Worm (Caenorhabditis elegans): Measurements from ENCODE around the gene C29E4.9.

- TF ChIP-seq nfya-1 (tag; optimal IDR thresholded peaks at IDR 0.05; ENCODE audit: borderline replicate concordance, insufficient read depth): no peak
- no peak for TF ChIP-seq atf-7 (tag; optimal IDR thresholded peaks at IDR 0.05)
- no peak for TF ChIP-seq ceh-91 (GFP tag; IDR thresholded peaks at IDR 0.05)
Measured at ce11 chrIII:7950447-7950846, 6.4 kb downstream of the C29E4.9 start.

All from whole organism, young adult.